Fruit fly (Drosophila melanogaster): ENCODE data around the gene CG33687.

- TF ChIP-seq usp (GFP tag; optimal IDR thresholded peaks at IDR 0.05), result no peak
- TF ChIP-seq Hnf4 (GFP tag; optimal IDR thresholded peaks at IDR 0.05), result no peak
- TF ChIP-seq lola (GFP tag; optimal IDR thresholded peaks at IDR 0.05), result no peak
- no peak for TF ChIP-seq pan (optimal IDR thresholded peaks at IDR 0.05)
- TF ChIP-seq Abd-B (GFP tag; optimal IDR thresholded peaks at IDR 0.05), result no peak
- TF ChIP-seq HLH106 (tag; optimal IDR thresholded peaks at IDR 0.05), result no peak
- no peak for TF ChIP-seq foxo (GFP tag; optimal IDR thresholded peaks at IDR 0.05)
- TF ChIP-seq dl (GFP tag; optimal IDR thresholded peaks at IDR 0.05; ENCODE audit: insufficient read depth in 1 of 2, partially characterized antibody in 2 of 2), result no peak
- TF ChIP-seq Dfd (GFP tag; optimal IDR thresholded peaks at IDR 0.05), result no peak
- no peak for TF ChIP-seq Sp1 (GFP tag; optimal IDR thresholded peaks at IDR 0.05)
- no peak for TF ChIP-seq GATAd (GFP tag; optimal IDR thresholded peaks at IDR 0.05)
- TF ChIP-seq Hr78 (GFP tag; optimal IDR thresholded peaks at IDR 0.05), result no peak
- no peak for TF ChIP-seq psq (GFP tag; optimal IDR thresholded peaks at IDR 0.05)
- TF ChIP-seq Myc (optimal IDR thresholded peaks at IDR 0.05), result no peak
Measured at dm6 chr3L:16158322-16158721, 39.3 kb upstream of the CG33687 start.
